Worm (Caenorhabditis elegans): ENCODE results near the gene Y82E9BR.5.

DNA sequence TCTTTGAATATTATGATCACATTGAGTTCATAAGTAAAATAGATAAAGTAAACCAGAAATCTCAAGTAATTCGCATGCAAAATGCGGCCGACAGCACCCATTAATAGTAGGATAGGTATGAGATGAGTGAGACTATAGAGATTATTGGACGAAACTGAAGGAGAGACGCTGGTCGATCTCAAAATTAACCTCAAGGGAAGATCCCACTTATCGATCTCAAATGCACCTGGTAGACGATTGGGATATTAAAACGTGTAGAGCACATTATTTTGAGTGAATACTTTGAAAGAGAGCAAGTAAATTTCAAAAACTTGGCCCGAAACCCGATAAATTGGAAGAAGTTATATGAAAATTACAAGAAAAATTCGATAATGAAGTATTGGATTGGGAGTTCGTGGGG, 38.5 kb upstream of the Y82E9BR.5 start, which contains the start of gene Y82E9BL.6:
- TF ChIP-seq him-1 (tag; optimal IDR thresholded peaks at IDR 0.05), result no peak
- no peak for TF ChIP-seq dao-5 (tag; optimal IDR thresholded peaks at IDR 0.05)

All from whole organism, L4/young adult.